Worm (Caenorhabditis elegans) whole organism, early embryonic: Measurements from ENCODE around the gene T20B5.2.

ENCODE experiments used
- ama-1 ChIP-seq: fragments of 150-350 bp; optimal IDR thresholded peaks from 2 replicates; lab custom pipeline; 2014
- ets-7 ChIP-seq: sonication (generic microtip); optimal IDR thresholded peaks from 2 replicates; lab custom pipeline; 2016; ENCODE audit warnings: missing genotype, missing genetic modification characterization, missing compliant biosample characterization
- hmbx-1 ChIP-seq: sonication (generic microtip); optimal IDR thresholded peaks from 2 replicates; lab custom pipeline; 2016; ENCODE audit warnings: mild to moderate bottlenecking, missing genetic modification characterization, missing compliant biosample characterization
- hnd-1 ChIP-seq: sonication (generic microtip); optimal IDR thresholded peaks from 2 replicates; lab custom pipeline; 2016; ENCODE audit warnings: missing genetic modification characterization, missing compliant biosample characterization
- pes-1 ChIP-seq: fragments of 200-800 bp; sonication (Bioruptor generic); IDR thresholded peaks from 2 replicates; pipeline ENCODE4 v1.3.6; 2022; ENCODE audit warnings: missing genetic modification reagents, missing genetic modification characterization, missing compliant biosample characterization

DNA sequence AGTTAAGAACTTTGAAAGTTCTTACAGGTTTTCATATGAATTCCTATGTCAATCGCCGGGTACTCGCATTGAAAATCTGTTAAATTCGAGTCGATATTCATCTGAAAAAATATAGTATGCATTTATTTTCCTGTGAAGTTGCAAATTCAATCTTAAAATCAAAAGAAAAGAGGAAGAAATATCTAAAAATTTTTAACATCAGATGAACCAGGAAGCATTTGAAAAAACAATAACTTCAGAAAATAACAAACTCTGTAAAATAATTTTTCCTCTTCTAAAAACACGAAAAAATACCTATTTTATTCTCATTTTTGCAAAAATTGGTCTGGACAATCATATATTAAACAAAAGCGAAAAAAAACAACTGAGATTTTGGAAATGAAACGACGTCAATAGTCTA, 11.9 kb upstream of the T20B5.2 start, which contains the start of gene npr-7:
- TF ChIP-seq ama-1 = no peak
- TF ChIP-seq pes-1 (GFP tag; lab: Robert Waterston, UW) = no peak
- TF ChIP-seq hmbx-1 (tag; lab: Kevin White, UChicago) = no peak
- TF ChIP-seq ets-7 (tag; lab: Kevin White, UChicago) = no peak
- no peak for TF ChIP-seq hnd-1 (tag; lab: Kevin White, UChicago)
